Worm (Caenorhabditis elegans) whole organism, L4/young adult: Measurements from ENCODE around the gene osm-1.
A peak's percentile ranks its signal among the peaks of the same experiment; 100 is the strongest.

ENCODE experiments used
- W03F9.2 ChIP-seq: fragments of 150-350 bp; optimal IDR thresholded peaks from 2 replicates; lab custom pipeline; 2014; ENCODE audit warnings: missing biosample characterization, missing genetic modification characterization
- dao-5 ChIP-seq: sonication (generic microtip); optimal IDR thresholded peaks from 2 replicates; lab custom pipeline; 2016; ENCODE audit warnings: missing genotype, missing genetic modification characterization, moderate library complexity, missing compliant biosample characterization
- him-1 ChIP-seq: sonication (generic microtip); optimal IDR thresholded peaks from 2 replicates; lab custom pipeline; 2016; ENCODE audit warnings: missing genotype, missing genetic modification reagents, missing genetic modification characterization, missing compliant biosample characterization

osm-1 gene

ce11 chrX:16558117-16558516, 17.6 kb downstream of the osm-1 start, which contains the start of gene K08B5.1:
Gene K08B5.1 (plus strand): TSS chrX:16558434.
- TF ChIP-seq W03F9.2 (tag; lab: Kevin White, UChicago) (no peak), dao-5 (tag; lab: Kevin White, UChicago) (no peak), him-1 (tag; lab: Kevin White, UChicago) (no peak)

- TF ChIP-seq W03F9.2 (tag; lab: Kevin White, UChicago): peak; percentile 7
- no peak for TF ChIP-seq dao-5 (tag; lab: Kevin White, UChicago)
Measured at ce11 chrX:16558776-16559175, 18.3 kb downstream of the osm-1 start.

ce11 chrX:16559387-16559786, 18.9 kb downstream of the osm-1 start:
- TF ChIP-seq dao-5 (tag; lab: Kevin White, UChicago) (no peak), him-1 (tag; lab: Kevin White, UChicago) (no peak), W03F9.2 (tag; lab: Kevin White, UChicago) (no peak)

ce11 chrX:16560895-16561294, 20.4 kb downstream of the osm-1 start:
- TF ChIP-seq dao-5 (tag; lab: Kevin White, UChicago) (no peak), W03F9.2 (tag; lab: Kevin White, UChicago) (no peak)

ce11 chrX:16564515-16565285, 24.2 kb downstream of the osm-1 start:
- TF ChIP-seq dao-5 (tag; lab: Kevin White, UChicago): no peak
- TF ChIP-seq W03F9.2 (tag; lab: Kevin White, UChicago): no peak
- no peak for TF ChIP-seq him-1 (tag; lab: Kevin White, UChicago)

- TF ChIP-seq W03F9.2 (tag; lab: Kevin White, UChicago) (no peak), dao-5 (tag; lab: Kevin White, UChicago) (no peak), him-1 (tag; lab: Kevin White, UChicago) (no peak)
Measured at ce11 chrX:16565781-16566180, 25.3 kb downstream of the osm-1 start.

- TF ChIP-seq W03F9.2 (tag; lab: Kevin White, UChicago) (no peak), him-1 (tag; lab: Kevin White, UChicago) (no peak), dao-5 (tag; lab: Kevin White, UChicago) (no peak)
Measured at ce11 chrX:16566358-16566757, 25.9 kb downstream of the osm-1 start.

ce11 chrX:16571877-16572276, 31.4 kb downstream of the osm-1 start:
- no peak for TF ChIP-seq him-1 (tag; lab: Kevin White, UChicago)
- TF ChIP-seq dao-5 (tag; lab: Kevin White, UChicago): no peak
- no peak for TF ChIP-seq W03F9.2 (tag; lab: Kevin White, UChicago)

- TF ChIP-seq him-1 (tag; lab: Kevin White, UChicago) (no peak), dao-5 (tag; lab: Kevin White, UChicago) (no peak), W03F9.2 (tag; lab: Kevin White, UChicago) (no peak)
Measured at ce11 chrX:16574303-16574702, 33.8 kb downstream of the osm-1 start.

- TF ChIP-seq W03F9.2 (tag; lab: Kevin White, UChicago) (no peak), dao-5 (tag; lab: Kevin White, UChicago) (no peak), him-1 (tag; lab: Kevin White, UChicago) (no peak)
Measured at ce11 chrX:16575262-16575661, 34.8 kb downstream of the osm-1 start.

- TF ChIP-seq him-1 (tag; lab: Kevin White, UChicago) (no peak), dao-5 (tag; lab: Kevin White, UChicago) (no peak), W03F9.2 (tag; lab: Kevin White, UChicago) (no peak)
Measured at ce11 chrX:16579303-16579795, 38.9 kb downstream of the osm-1 start, which contains the start of gene ser-1. Gene ser-1 (plus strand): TSS chrX:16579745.

- TF ChIP-seq dao-5 (tag; lab: Kevin White, UChicago) (no peak), W03F9.2 (tag; lab: Kevin White, UChicago) (no peak), him-1 (tag; lab: Kevin White, UChicago) (no peak)
Measured at ce11 chrX:16588102-16588501, 47.6 kb downstream of the osm-1 start.

- TF ChIP-seq W03F9.2 (tag; lab: Kevin White, UChicago): no peak
- TF ChIP-seq dao-5 (tag; lab: Kevin White, UChicago): no peak
- no peak for TF ChIP-seq him-1 (tag; lab: Kevin White, UChicago)
Measured at ce11 chrX:16590230-16590629, 49.8 kb downstream of the osm-1 start.

- TF ChIP-seq W03F9.2 (tag; lab: Kevin White, UChicago) (peak; percentile 19), dao-5 (tag; lab: Kevin White, UChicago) (peak; percentile 18), him-1 (tag; lab: Kevin White, UChicago) (peak; percentile 62)
Measured at ce11 chrX:16590803-16591202, 50.3 kb downstream of the osm-1 start.
